Worm (Caenorhabditis elegans) whole organism, L1 larva: ENCODE results near the gene tsp-2.

Experiments
- C16A3.4 ChIP-seq: fragments of 150-350 bp; optimal IDR thresholded peaks from 2 replicates; lab custom pipeline; 2014; ENCODE audit warnings: missing biosample characterization, missing genetic modification characterization
- aly-2 ChIP-seq: fragments of 150-350 bp; optimal IDR thresholded peaks from 2 replicates; lab custom pipeline; 2014; ENCODE audit warnings: missing biosample characterization, missing genetic modification characterization
- ama-1 ChIP-seq: fragments of 150-350 bp; optimal IDR thresholded peaks from 2 replicates; lab custom pipeline; 2014
- egl-27 ChIP-seq, 2 experiments: fragments of 150-350 bp in 1 of 2; sonication (generic microtip); optimal IDR thresholded peaks; 3 replicates each; lab custom pipeline; 2017 to 2018; ENCODE audit warnings: missing biosample characterization in 2 of 2, missing genetic modification characterization in 2 of 2, missing genetic modification reagents in 2 of 2
- lin-35 ChIP-seq, 2 experiments: fragments of 150-350 bp; optimal IDR thresholded peaks; 2 replicates each; lab custom pipeline; 2014; ENCODE audit warnings: missing biosample characterization in 2 of 2, missing genetic modification characterization in 2 of 2, missing genetic modification reagents in 2 of 2
- nhr-11 ChIP-seq: fragments of 150-350 bp; optimal IDR thresholded peaks from 2 replicates; lab custom pipeline; 2014; ENCODE audit warnings: missing biosample characterization, missing genetic modification characterization
- nhr-76 ChIP-seq: sonication (generic microtip); optimal IDR thresholded peaks from 2 replicates; lab custom pipeline; 2017; ENCODE audit warnings: missing biosample characterization, missing genetic modification characterization
- snpc-4 ChIP-seq: fragments of 150-350 bp; optimal IDR thresholded peaks from 2 replicates; lab custom pipeline; 2014; ENCODE audit warnings: missing biosample characterization, missing genetic modification characterization
- tbx-2 ChIP-seq: sonication (generic microtip); optimal IDR thresholded peaks from 2 replicates; lab custom pipeline; 2016; ENCODE audit warnings: missing genetic modification characterization, missing compliant biosample characterization
- ztf-11 ChIP-seq, 2 experiments: sonication (generic microtip); optimal IDR thresholded peaks; 2 replicates each; lab custom pipeline; 2016 to 2017; ENCODE audit warnings: missing genetic modification characterization in 2 of 2, missing biosample characterization in 1 of 2, missing compliant biosample characterization in 1 of 2

ce11 chrIII:8283525-8283924 is 45.8 kb upstream of the tsp-2 start:
- TF ChIP-seq ztf-11 (tag; optimal IDR thresholded peaks at IDR 0.05; lab: Kevin White, UChicago) (peak in 1 of 2 experiments; percentile 69), C16A3.4 (tag; lab: Kevin White, UChicago) (no peak), tbx-2 (tag; lab: Kevin White, UChicago) (peak; percentile 47), snpc-4 (tag; lab: Kevin White, UChicago) (no peak), nhr-76 (tag; lab: Kevin White, UChicago) (no peak), aly-2 (no peak), lin-35 (GFP tag; optimal IDR thresholded peaks at IDR 0.05; lab: Kevin White, UChicago) (no peak), ama-1 (lab: Kevin White, UChicago) (no peak), nhr-11 (no peak), egl-27 (tag; optimal IDR thresholded peaks at IDR 0.05; lab: Kevin White, UChicago) (no peak)
